Worm (Caenorhabditis elegans) whole organism, midembryonic: Measurements from ENCODE around the gene F25E2.3.

ENCODE experiments used
- T22C8.4 ChIP-seq: fragments of 200-800 bp; sonication (Bioruptor generic); IDR thresholded peaks from 2 replicates; pipeline ENCODE4 v1.3.6; 2022; ENCODE audit warnings: missing genetic modification characterization, missing compliant biosample characterization
- flt-1 ChIP-seq: fragments of 200-800 bp; sonication (Bioruptor generic); IDR thresholded peaks from 2 replicates; pipeline ENCODE4 v1.3.6; 2022; ENCODE audit warnings: missing genetic modification characterization, missing compliant biosample characterization
- med-1 ChIP-seq: sonication (generic microtip); optimal IDR thresholded peaks from 2 replicates; lab custom pipeline; 2017; ENCODE audit warnings: missing genetic modification characterization, mild to moderate bottlenecking, missing compliant biosample characterization, antibody characterized with exemption, missing genetic modification reagents; ENCODE audit not compliant: insufficient read depth
- tab-1 ChIP-seq: fragments of 200-800 bp; sonication (Bioruptor generic); IDR thresholded peaks from 2 replicates; pipeline ENCODE4 v1.3.6; 2022; ENCODE audit warnings: missing genetic modification characterization, missing compliant biosample characterization
- ztf-23 ChIP-seq: fragments of 200-800 bp; sonication (Bioruptor generic); IDR thresholded peaks from 2 replicates; pipeline ENCODE4 v1.3.6; 2022; ENCODE audit warnings: missing genetic modification reagents, missing genetic modification characterization, missing compliant biosample characterization
- ztf-29 ChIP-seq: fragments of 200-800 bp; sonication (Bioruptor generic); IDR thresholded peaks from 2 replicates; pipeline ENCODE4 v1.3.6; 2022; ENCODE audit warnings: missing genetic modification reagents, missing genetic modification characterization, missing compliant biosample characterization

DNA sequence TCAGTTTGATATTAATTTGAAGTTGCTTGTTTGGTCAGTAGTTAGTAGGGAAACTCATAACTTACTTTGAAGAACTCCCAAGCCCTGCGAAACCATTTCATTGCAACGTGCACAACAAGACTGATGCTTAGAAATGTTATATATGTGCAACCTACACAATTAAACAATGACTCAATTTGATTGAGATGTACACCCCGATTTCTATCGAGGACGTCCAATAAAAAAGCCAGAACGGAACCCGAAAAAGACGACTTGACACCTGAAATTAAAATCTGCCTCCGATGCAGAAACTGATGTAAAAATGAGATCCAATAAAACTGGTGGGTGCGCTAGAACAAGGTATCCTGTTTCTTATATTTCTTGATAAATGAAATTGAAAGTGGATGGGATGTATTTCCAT is 28.1 kb downstream of the F25E2.3 start, which contains the start of gene T04G9.6:
- TF ChIP-seq ztf-29 (GFP tag; lab: Robert Waterston, UW) (no peak), ztf-23 (GFP tag; lab: Robert Waterston, UW) (no peak), T22C8.4 (GFP tag; lab: Robert Waterston, UW) (no peak), med-1 (no peak), tab-1 (GFP tag; lab: Robert Waterston, UW) (no peak), flt-1 (GFP tag; lab: Robert Waterston, UW) (no peak)
